Fruit fly (Drosophila melanogaster) whole organism, prepupa: ENCODE results near the gene sage.

Experiments
- CG10631 ChIP-seq: fragments of 200-800 bp; sonication (Bioruptor generic); optimal IDR thresholded peaks from 2 replicates; lab custom pipeline; 2016; ENCODE audit warnings: missing biosample characterization, missing genetic modification characterization
- CG10669 ChIP-seq: fragments of 200-800 bp; sonication (Bioruptor generic); optimal IDR thresholded peaks from 3 replicates; lab custom pipeline; 2018; ENCODE audit warnings: missing biosample characterization, mild to moderate bottlenecking, missing genetic modification characterization, moderate library complexity
- CG11294 ChIP-seq: fragments of 200-800 bp; sonication (Bioruptor generic); IDR thresholded peaks from 2 replicates; pipeline ENCODE4 v1.3.6; 2022; ENCODE audit warnings: missing biosample characterization, missing genetic modification characterization
- CG11762 ChIP-seq: fragments of 200-800 bp; sonication (Bioruptor generic); optimal IDR thresholded peaks from 3 replicates; lab custom pipeline; 2016; ENCODE audit warnings: missing biosample characterization, missing genetic modification characterization; ENCODE audit not compliant: insufficient read depth
- CG11902 ChIP-seq: fragments of 200-800 bp; sonication (Bioruptor generic); optimal IDR thresholded peaks from 3 replicates; lab custom pipeline; 2016; ENCODE audit warnings: missing biosample characterization, missing genetic modification characterization
- CG15336 ChIP-seq: fragments of 200-800 bp; sonication (Bioruptor generic); IDR thresholded peaks from 2 replicates; pipeline ENCODE4 v1.3.6; 2022; ENCODE audit warnings: missing biosample characterization, missing genetic modification characterization
- CG1621 ChIP-seq: fragments of 200-800 bp; sonication (Bioruptor generic); optimal IDR thresholded peaks from 3 replicates; lab custom pipeline; 2018; ENCODE audit warnings: missing biosample characterization, mild to moderate bottlenecking, missing genetic modification characterization
- CG3032 ChIP-seq: fragments of 200-800 bp; optimal IDR thresholded peaks from 2 replicates; lab custom pipeline; 2019; ENCODE audit warnings: missing biosample characterization, mild to moderate bottlenecking, missing genetic modification characterization, moderate library complexity
- CG32006 ChIP-seq: fragments of 200-800 bp; sonication (Bioruptor generic); optimal IDR thresholded peaks from 3 replicates; lab custom pipeline; 2017; ENCODE audit warnings: missing biosample characterization, mild to moderate bottlenecking, missing genetic modification characterization
- CG3919 ChIP-seq: fragments of 200-800 bp; sonication (Bioruptor generic); optimal IDR thresholded peaks from 3 replicates; lab custom pipeline; 2016; ENCODE audit warnings: missing biosample characterization, missing genetic modification characterization
- CG4318 ChIP-seq: fragments of 200-800 bp; sonication (Bioruptor generic); optimal IDR thresholded peaks from 3 replicates; lab custom pipeline; 2017; ENCODE audit warnings: missing biosample characterization, mild to moderate bottlenecking, missing genetic modification characterization
- CG6163 ChIP-seq: fragments of 200-800 bp; sonication (Bioruptor generic); IDR thresholded peaks from 3 replicates; pipeline ENCODE4 v1.3.6; 2022; ENCODE audit warnings: missing biosample characterization, missing genetic modification characterization
- CG6276 ChIP-seq: fragments of 200-800 bp; sonication (Bioruptor generic); optimal IDR thresholded peaks from 2 replicates; lab custom pipeline; 2017; ENCODE audit warnings: missing biosample characterization, mild to moderate bottlenecking, missing genetic modification characterization
- CG6792 ChIP-seq: fragments of 200-800 bp; sonication (Bioruptor generic); optimal IDR thresholded peaks from 3 replicates; lab custom pipeline; 2016; ENCODE audit warnings: missing biosample characterization, missing genetic modification characterization
- CG6808 ChIP-seq: fragments of 200-800 bp; sonication (Bioruptor generic); optimal IDR thresholded peaks from 3 replicates; lab custom pipeline; 2017; ENCODE audit warnings: missing biosample characterization, missing genetic modification characterization, mild to moderate bottlenecking, moderate library complexity, missing genetic modification reagents
- CG7368 ChIP-seq: fragments of 200-800 bp; sonication (Bioruptor generic); optimal IDR thresholded peaks from 3 replicates; lab custom pipeline; 2016; ENCODE audit warnings: missing biosample characterization, missing genetic modification characterization
- CG8119 ChIP-seq: fragments of 200-800 bp; sonication (Bioruptor generic); IDR thresholded peaks from 3 replicates; pipeline ENCODE4 v1.3.6; 2022; ENCODE audit warnings: missing biosample characterization, missing genetic modification characterization
- CG8319 ChIP-seq: fragments of 200-800 bp; sonication (Bioruptor generic); optimal IDR thresholded peaks from 3 replicates; lab custom pipeline; 2016; ENCODE audit warnings: missing biosample characterization, missing genetic modification characterization
- CG8632 ChIP-seq: fragments of 200-800 bp; sonication (Bioruptor generic); optimal IDR thresholded peaks from 3 replicates; lab custom pipeline; 2016; ENCODE audit warnings: missing biosample characterization, missing genetic modification characterization
- CG9139 ChIP-seq: fragments of 200-800 bp; sonication (Bioruptor generic); optimal IDR thresholded peaks from 3 replicates; lab custom pipeline; 2017; ENCODE audit warnings: missing biosample characterization, mild to moderate bottlenecking, missing genetic modification characterization
- Eip75B ChIP-seq: fragments of 200-800 bp; sonication (Bioruptor generic); optimal IDR thresholded peaks from 3 replicates; lab custom pipeline; 2016; ENCODE audit warnings: missing biosample characterization, missing genetic modification characterization
- Eip78C ChIP-seq: fragments of 200-800 bp; sonication (Bioruptor generic); peaks from one replicate; lab custom pipeline; 2016; ENCODE audit warnings: missing biosample characterization, missing genetic modification characterization
- Eip93F ChIP-seq: fragments of 200-800 bp; sonication (Bioruptor generic); optimal IDR thresholded peaks from 2 replicates; lab custom pipeline; 2016; ENCODE audit warnings: missing biosample characterization, mild to moderate bottlenecking, missing genetic modification characterization
- Ets21C ChIP-seq: fragments of 200-800 bp; sonication (Bioruptor generic); optimal IDR thresholded peaks from 3 replicates; lab custom pipeline; 2016; ENCODE audit warnings: missing biosample characterization, missing genetic modification characterization
- Ets96B ChIP-seq: fragments of 200-800 bp; optimal IDR thresholded peaks from 2 replicates; lab custom pipeline; 2019; ENCODE audit warnings: missing biosample characterization, mild to moderate bottlenecking, missing genetic modification characterization, moderate library complexity
- Gug ChIP-seq: fragments of 200-800 bp; sonication (Bioruptor generic); IDR thresholded peaks from 2 replicates; pipeline ENCODE4 v1.3.6; 2022; ENCODE audit warnings: missing biosample characterization, missing genetic modification characterization
- Hr38 ChIP-seq: sonication (Bioruptor generic); optimal IDR thresholded peaks from 2 replicates; lab custom pipeline; 2016; ENCODE audit warnings: missing biosample characterization, missing genetic modification characterization
- Hr39 ChIP-seq: fragments of 200-800 bp; sonication (Bioruptor generic); optimal IDR thresholded peaks from 2 replicates; lab custom pipeline; 2016; ENCODE audit warnings: missing biosample characterization, missing genetic modification characterization
- Hr4 ChIP-seq: fragments of 200-800 bp; sonication (Bioruptor generic); optimal IDR thresholded peaks from 3 replicates; lab custom pipeline; 2016; ENCODE audit warnings: missing biosample characterization, missing genetic modification characterization
- Lpt ChIP-seq: fragments of 200-800 bp; sonication (Bioruptor generic); optimal IDR thresholded peaks from 3 replicates; lab custom pipeline; 2016; ENCODE audit warnings: missing biosample characterization, missing genetic modification characterization
- Met ChIP-seq: fragments of 200-800 bp; sonication (Bioruptor generic); optimal IDR thresholded peaks from 3 replicates; lab custom pipeline; 2016; ENCODE audit warnings: missing biosample characterization, missing genetic modification characterization
- OdsH ChIP-seq: fragments of 200-800 bp; sonication (Bioruptor generic); optimal IDR thresholded peaks from 3 replicates; lab custom pipeline; 2016; ENCODE audit warnings: missing biosample characterization, missing genetic modification characterization
- Sox102F ChIP-seq: fragments of 200-800 bp; sonication (Bioruptor generic); optimal IDR thresholded peaks from 2 replicates; lab custom pipeline; 2016; ENCODE audit warnings: missing biosample characterization, mild to moderate bottlenecking, missing genetic modification characterization
- Sox14 ChIP-seq: fragments of 200-800 bp; sonication (Bioruptor generic); optimal IDR thresholded peaks from 3 replicates; lab custom pipeline; 2016; ENCODE audit warnings: missing biosample characterization, missing genetic modification characterization
- Sox15 ChIP-seq: fragments of 200-800 bp; sonication (Bioruptor generic); optimal IDR thresholded peaks from 3 replicates; lab custom pipeline; 2016; ENCODE audit warnings: missing biosample characterization, missing genetic modification characterization
- achi ChIP-seq: fragments of 200-800 bp; sonication (Bioruptor generic); optimal IDR thresholded peaks from 3 replicates; lab custom pipeline; 2016; ENCODE audit warnings: missing biosample characterization, missing genetic modification characterization
- dsx ChIP-seq: fragments of 200-800 bp; optimal IDR thresholded peaks from 3 replicates; lab custom pipeline; 2019; ENCODE audit warnings: missing biosample characterization, mild to moderate bottlenecking, missing genetic modification characterization, moderate library complexity; ENCODE audit not compliant: poor library complexity, severe bottlenecking
- eg ChIP-seq: fragments of 200-800 bp; sonication (Bioruptor generic); IDR thresholded peaks from 3 replicates; pipeline ENCODE4 v1.3.6; 2022; ENCODE audit warnings: missing biosample characterization, missing genetic modification characterization
- esn ChIP-seq: fragments of 200-800 bp; sonication (Bioruptor generic); optimal IDR thresholded peaks from 2 replicates; lab custom pipeline; 2016; ENCODE audit warnings: missing biosample characterization, mild to moderate bottlenecking, missing genetic modification characterization, moderate library complexity
- fd59A ChIP-seq: fragments of 200-800 bp; sonication (Bioruptor generic); optimal IDR thresholded peaks from 2 replicates; lab custom pipeline; 2017; ENCODE audit warnings: missing biosample characterization, mild to moderate bottlenecking, missing genetic modification characterization, missing genetic modification reagents
- fkh ChIP-seq: fragments of 200-800 bp; sonication (Bioruptor generic); optimal IDR thresholded peaks from 3 replicates; lab custom pipeline; 2017; ENCODE audit warnings: missing biosample characterization, mild to moderate bottlenecking, missing genetic modification characterization, moderate library complexity
- lz ChIP-seq: fragments of 200-800 bp; sonication (Bioruptor generic); optimal IDR thresholded peaks from 3 replicates; lab custom pipeline; 2016; ENCODE audit warnings: missing biosample characterization, missing genetic modification characterization
- net ChIP-seq: fragments of 200-800 bp; sonication (Bioruptor generic); optimal IDR thresholded peaks from 3 replicates; lab custom pipeline; 2016; ENCODE audit warnings: missing biosample characterization, missing genetic modification characterization
- pdm3 ChIP-seq: fragments of 200-800 bp; sonication (Bioruptor generic); optimal IDR thresholded peaks from 3 replicates; lab custom pipeline; 2016; ENCODE audit warnings: missing biosample characterization, missing genetic modification characterization
- salr ChIP-seq, 2 experiments: fragments of 200-800 bp; sonication (Bioruptor generic); optimal IDR thresholded peaks; 3 replicates each; lab custom pipeline; 2016 to 2018; ENCODE audit warnings: missing biosample characterization in 2 of 2, missing genetic modification characterization in 2 of 2, mild to moderate bottlenecking in 1 of 2
- spab ChIP-seq: fragments of 200-800 bp; sonication (Bioruptor generic); optimal IDR thresholded peaks from 2 replicates; lab custom pipeline; 2017; ENCODE audit warnings: missing biosample characterization, mild to moderate bottlenecking, missing genetic modification characterization, missing genetic modification reagents
- ss ChIP-seq, 2 experiments: fragments of 200-800 bp; sonication (Bioruptor generic); optimal IDR thresholded peaks; 2 replicates in 1 of 2; 3 replicates in 1 of 2; lab custom pipeline; 2017 to 2018; ENCODE audit warnings: mild to moderate bottlenecking in 2 of 2, missing biosample characterization in 2 of 2, missing genetic modification characterization in 2 of 2, moderate library complexity in 1 of 2
- svp ChIP-seq: fragments of 200-800 bp; sonication (Bioruptor generic); peaks from one replicate; lab custom pipeline; 2016; ENCODE audit warnings: missing biosample characterization, missing genetic modification characterization
- topi ChIP-seq: fragments of 200-800 bp; sonication (Bioruptor generic); optimal IDR thresholded peaks from 3 replicates; lab custom pipeline; 2016; ENCODE audit warnings: missing biosample characterization, missing genetic modification characterization
- vri ChIP-seq: fragments of 200-800 bp; sonication (Bioruptor generic); optimal IDR thresholded peaks from 3 replicates; lab custom pipeline; 2016; ENCODE audit warnings: missing biosample characterization, mild to moderate bottlenecking, missing genetic modification characterization

The sage gene

dm6 chr3R:9226146-9226545, 37.8 kb downstream of the sage start (continued):
- TF ChIP-seq CG1621 (tag; lab: Kevin White, UChicago) (no peak), Sox15 (GFP tag; lab: Kevin White, UChicago) (no peak)

DNA sequence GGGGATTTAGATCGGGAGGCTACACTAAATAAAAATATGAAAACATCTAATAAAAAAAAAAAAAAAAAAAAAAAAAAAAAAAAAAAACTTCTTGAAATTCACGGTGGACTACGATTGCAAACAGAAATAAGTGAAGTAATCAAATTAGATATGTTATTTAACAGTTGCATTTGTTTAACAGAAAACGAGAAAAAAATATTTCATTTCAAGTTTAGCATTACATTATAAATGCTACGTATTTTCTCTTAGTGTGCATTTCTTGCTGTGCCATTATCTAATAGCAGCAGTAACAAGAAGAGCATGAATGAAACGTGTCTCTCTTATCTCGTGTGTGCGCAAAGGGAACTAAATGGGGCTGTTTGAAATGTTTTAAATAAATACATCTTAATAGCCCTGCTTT, 39.1 kb downstream of the sage start:
- TF ChIP-seq dsx (GFP tag; lab: Kevin White, UChicago) (no peak), svp (GFP tag; lab: Kevin White, UChicago) (peak; percentile 74), lz (GFP tag; lab: Kevin White, UChicago) (peak; percentile 1), topi (GFP tag; lab: Kevin White, UChicago) (no peak), Sox14 (GFP tag; lab: Kevin White, UChicago) (peak; percentile 26), CG15336 (GFP tag; lab: Robert Waterston, UW) (peak; percentile 83), fd59A (GFP tag; lab: Kevin White, UChicago) (no peak), CG8319 (GFP tag; lab: Kevin White, UChicago) (no peak), Ets96B (tag; lab: Kevin White, UChicago) (peak; percentile 36), CG6808 (GFP tag; lab: Kevin White, UChicago) (no peak), CG3032 (tag; lab: Kevin White, UChicago) (peak; percentile 40), CG4318 (GFP tag; lab: Kevin White, UChicago) (peak; percentile 31), CG8119 (GFP tag; lab: Robert Waterston, UW) (peak; percentile 85), esn (peak; percentile 28), Eip75B (GFP tag; lab: Kevin White, UChicago) (peak; percentile 24), Met (GFP tag; lab: Kevin White, UChicago) (peak; percentile 18), salr (GFP tag; optimal IDR thresholded peaks at IDR 0.05; lab: Kevin White, UChicago) (peak in 1 of 2 experiments; percentile 75), Gug (GFP tag; lab: Robert Waterston, UW) (peak; percentile 65), OdsH (peak; percentile 63), CG6792 (GFP tag; lab: Kevin White, UChicago) (peak; percentile 35), pdm3 (GFP tag; lab: Kevin White, UChicago) (peak; percentile 61), CG9139 (GFP tag; lab: Kevin White, UChicago) (no peak), vri (GFP tag; lab: Kevin White, UChicago) (peak; percentile 3), Ets21C (GFP tag; lab: Kevin White, UChicago) (no peak), CG32006 (GFP tag; lab: Kevin White, UChicago) (peak; percentile 71), Sox102F (GFP tag; lab: Kevin White, UChicago) (no peak), Hr4 (peak; percentile 78), achi (peak; percentile 74), CG11762 (GFP tag; lab: Kevin White, UChicago) (peak; percentile 59), spab (GFP tag; lab: Kevin White, UChicago) (peak; percentile 17), CG11902 (GFP tag; lab: Kevin White, UChicago) (no peak), CG6163 (GFP tag; lab: Robert Waterston, UW) (peak; percentile 71; the same call in 1 of the 3 replicates), CG11294 (GFP tag; lab: Robert Waterston, UW) (peak; percentile 42; the same call in 1 of the 2 replicates), CG10669 (GFP tag; lab: Kevin White, UChicago) (peak; percentile 10), CG3919 (GFP tag; lab: Kevin White, UChicago) (peak; percentile 65), CG10631 (GFP tag; lab: Kevin White, UChicago) (peak; percentile 72), Sox15 (GFP tag; lab: Kevin White, UChicago) (no peak), Eip93F (GFP tag; lab: Kevin White, UChicago) (no peak), fkh (GFP tag; lab: Kevin White, UChicago) (no peak), CG8632 (GFP tag; lab: Kevin White, UChicago) (peak; percentile 45), ss (GFP tag; optimal IDR thresholded peaks at IDR 0.05; lab: Kevin White, UChicago) (no peak), Eip78C (GFP tag; lab: Kevin White, UChicago) (peak; percentile 91), eg (GFP tag; lab: Robert Waterston, UW) (peak; percentile 84), net (GFP tag; lab: Kevin White, UChicago) (peak; percentile 29), Hr38 (GFP tag; lab: Kevin White, UChicago) (no peak), Lpt (peak; percentile 68), Hr39 (no peak), CG7368 (GFP tag; lab: Kevin White, UChicago) (no peak), CG6276 (peak; percentile 59), CG1621 (tag; lab: Kevin White, UChicago) (no peak)
